Worm (Caenorhabditis elegans) whole organism, midembryonic: Measurements from ENCODE around the gene F53B1.8.
A peak's percentile ranks its signal among the peaks of the same experiment; 100 is the strongest.

ENCODE experiments used
- T22C8.4 ChIP-seq: fragments of 200-800 bp; sonication (Bioruptor generic); IDR thresholded peaks from 2 replicates; pipeline ENCODE4 v1.3.6; 2022; ENCODE audit warnings: missing genetic modification characterization, missing compliant biosample characterization
- cog-1 ChIP-seq: sonication (generic microtip); optimal IDR thresholded peaks from 2 replicates; lab custom pipeline; 2016; ENCODE audit warnings: missing genetic modification characterization, missing compliant biosample characterization
- flt-1 ChIP-seq: fragments of 200-800 bp; sonication (Bioruptor generic); IDR thresholded peaks from 2 replicates; pipeline ENCODE4 v1.3.6; 2022; ENCODE audit warnings: missing genetic modification characterization, missing compliant biosample characterization
- klf-2 ChIP-seq: fragments of 200-800 bp; sonication (Bioruptor generic); conservative IDR thresholded peaks from 2 replicates; pipeline ENCODE4 v1.3.6; 2022; ENCODE audit warnings: missing genetic modification reagents, missing genetic modification characterization, missing compliant biosample characterization
- med-1 ChIP-seq: sonication (generic microtip); optimal IDR thresholded peaks from 2 replicates; lab custom pipeline; 2017; ENCODE audit warnings: missing genetic modification characterization, mild to moderate bottlenecking, missing compliant biosample characterization, antibody characterized with exemption, missing genetic modification reagents; ENCODE audit not compliant: insufficient read depth
- ref-1 ChIP-seq: fragments of 200-800 bp; sonication (Bioruptor generic); conservative IDR thresholded peaks from 2 replicates; pipeline ENCODE4 v1.3.6; 2022; ENCODE audit warnings: missing genetic modification reagents, missing genetic modification characterization, missing compliant biosample characterization
- tab-1 ChIP-seq: fragments of 200-800 bp; sonication (Bioruptor generic); IDR thresholded peaks from 2 replicates; pipeline ENCODE4 v1.3.6; 2022; ENCODE audit warnings: missing genetic modification characterization, missing compliant biosample characterization
- ztf-23 ChIP-seq: fragments of 200-800 bp; sonication (Bioruptor generic); IDR thresholded peaks from 2 replicates; pipeline ENCODE4 v1.3.6; 2022; ENCODE audit warnings: missing genetic modification reagents, missing genetic modification characterization, missing compliant biosample characterization
- ztf-29 ChIP-seq: fragments of 200-800 bp; sonication (Bioruptor generic); IDR thresholded peaks from 2 replicates; pipeline ENCODE4 v1.3.6; 2022; ENCODE audit warnings: missing genetic modification reagents, missing genetic modification characterization, missing compliant biosample characterization

F53B1.8 gene

ce11 chrX:2094094-2094493 is 35.9 kb downstream of the F53B1.8 start:
- TF ChIP-seq cog-1 (no peak), ztf-29 (GFP tag; lab: Robert Waterston, UW) (no peak), klf-2 (GFP tag; lab: Robert Waterston, UW) (no peak), ztf-23 (GFP tag; lab: Robert Waterston, UW) (no peak), flt-1 (no peak), tab-1 (GFP tag; lab: Robert Waterston, UW) (no peak), ref-1 (no peak)

ce11 chrX:2093169-2093568 is 36.9 kb downstream of the F53B1.8 start, which contains the start of gene col-164:
Gene col-164 (plus strand): TSS chrX:2093469.
- no peak for TF ChIP-seq tab-1 (GFP tag; lab: Robert Waterston, UW)
- no peak for TF ChIP-seq klf-2 (GFP tag; lab: Robert Waterston, UW)
- no peak for TF ChIP-seq ztf-29 (GFP tag; lab: Robert Waterston, UW)
- no peak for TF ChIP-seq ref-1
- no peak for TF ChIP-seq cog-1
- no peak for TF ChIP-seq flt-1
- no peak for TF ChIP-seq ztf-23 (GFP tag; lab: Robert Waterston, UW)
- TF ChIP-seq T22C8.4 (GFP tag; lab: Robert Waterston, UW), result no peak
- TF ChIP-seq med-1 (GFP tag; lab: Kevin White, UChicago), result no peak

ce11 chrX:2090493-2090892 is 39.5 kb downstream of the F53B1.8 start:
- TF ChIP-seq ztf-23 (GFP tag; lab: Robert Waterston, UW), result no peak
- TF ChIP-seq T22C8.4 (GFP tag; lab: Robert Waterston, UW), result peak; percentile 68; the same call in 1 of the 2 replicates
- no peak for TF ChIP-seq ref-1

- no peak for TF ChIP-seq T22C8.4 (GFP tag; lab: Robert Waterston, UW)
- TF ChIP-seq klf-2 (GFP tag; lab: Robert Waterston, UW), result no peak
- 0 out of 2 replicates have a peak, but pooled peaks have one; percentile 17 for TF ChIP-seq ztf-29 (GFP tag; lab: Robert Waterston, UW)
- 0 out of 2 replicates have a peak, but pooled peaks have one; percentile 19 for TF ChIP-seq ztf-23 (GFP tag; lab: Robert Waterston, UW)
These were observed 40.6 kb downstream of the F53B1.8 start, which contains the start of gene lsy-2 for ce11 chrX:2089434-2089833. Gene lsy-2 (plus strand): TSS chrX:2089704.

ce11 chrX:2087716-2088115 is 42.3 kb downstream of the F53B1.8 start:
- no peak for TF ChIP-seq klf-2 (GFP tag; lab: Robert Waterston, UW)
- TF ChIP-seq ztf-23 (GFP tag; lab: Robert Waterston, UW), result no peak
- no peak for TF ChIP-seq cog-1
- no peak for TF ChIP-seq ztf-29 (GFP tag; lab: Robert Waterston, UW)
- TF ChIP-seq med-1 (GFP tag; lab: Kevin White, UChicago), result no peak
- TF ChIP-seq flt-1, result no peak
- no peak for TF ChIP-seq tab-1 (GFP tag; lab: Robert Waterston, UW)
- TF ChIP-seq T22C8.4 (GFP tag; lab: Robert Waterston, UW), result no peak
- no peak for TF ChIP-seq ref-1

ce11 chrX:2085494-2085893 is 44.5 kb downstream of the F53B1.8 start:
- TF ChIP-seq klf-2 (GFP tag; lab: Robert Waterston, UW) (no peak), T22C8.4 (GFP tag; lab: Robert Waterston, UW) (no peak), ztf-23 (GFP tag; lab: Robert Waterston, UW) (no peak), tab-1 (GFP tag; lab: Robert Waterston, UW) (no peak), ztf-29 (GFP tag; lab: Robert Waterston, UW) (no peak), flt-1 (no peak), ref-1 (no peak), med-1 (GFP tag; lab: Kevin White, UChicago) (no peak), cog-1 (no peak)

ce11 chrX:2084988-2085387 is 45.1 kb downstream of the F53B1.8 start, which contains the start of gene F49H12.2:
Gene F49H12.2 (plus strand): TSS chrX:2085288.
- TF ChIP-seq T22C8.4 (GFP tag; lab: Robert Waterston, UW), result no peak
- no peak for TF ChIP-seq tab-1 (GFP tag; lab: Robert Waterston, UW)

- TF ChIP-seq klf-2 (GFP tag; lab: Robert Waterston, UW) (no peak), T22C8.4 (GFP tag; lab: Robert Waterston, UW) (no peak), flt-1 (no peak), ztf-23 (GFP tag; lab: Robert Waterston, UW) (no peak), tab-1 (GFP tag; lab: Robert Waterston, UW) (no peak), ztf-29 (GFP tag; lab: Robert Waterston, UW) (no peak), med-1 (GFP tag; lab: Kevin White, UChicago) (no peak), cog-1 (no peak), ref-1 (no peak)
These were observed 46.0 kb downstream of the F53B1.8 start, which contains the start of gene F49H12.3 for ce11 chrX:2084019-2084418. Gene F49H12.3 (plus strand): TSS chrX:2084375.

- TF ChIP-seq ref-1 (no peak), klf-2 (GFP tag; lab: Robert Waterston, UW) (no peak), ztf-29 (GFP tag; lab: Robert Waterston, UW) (no peak), tab-1 (GFP tag; lab: Robert Waterston, UW) (no peak), flt-1 (no peak), T22C8.4 (GFP tag; lab: Robert Waterston, UW) (no peak), med-1 (GFP tag; lab: Kevin White, UChicago) (no peak), cog-1 (no peak), ztf-23 (GFP tag; lab: Robert Waterston, UW) (no peak)
These were observed 50.5 kb downstream of the F53B1.8 start, which contains the start of gene F49H12.4 for ce11 chrX:2079536-2079935. Gene F49H12.4 (plus strand): TSS chrX:2079836.

- TF ChIP-seq ztf-29 (GFP tag; lab: Robert Waterston, UW) (no peak), T22C8.4 (GFP tag; lab: Robert Waterston, UW) (no peak), ztf-23 (GFP tag; lab: Robert Waterston, UW) (no peak), flt-1 (no peak), med-1 (GFP tag; lab: Kevin White, UChicago) (no peak), tab-1 (GFP tag; lab: Robert Waterston, UW) (no peak), klf-2 (GFP tag; lab: Robert Waterston, UW) (no peak), ref-1 (no peak), cog-1 (no peak)
These were observed 51.2 kb downstream of the F53B1.8 start for ce11 chrX:2078822-2079221.
